Worm (Caenorhabditis elegans): ENCODE data around the gene ire-1.

ce11 chrII:8130792-8131191 lies 6.1 kb upstream of the ire-1 start:
- no peak for TF ChIP-seq mdt-29 (GFP tag; IDR thresholded peaks at IDR 0.05)
- no peak for TF ChIP-seq ceh-20 (GFP tag; IDR thresholded peaks at IDR 0.05)
- TF ChIP-seq fkh-10 (GFP tag; optimal IDR thresholded peaks at IDR 0.05): no peak
- TF ChIP-seq aly-2 (tag; optimal IDR thresholded peaks at IDR 0.05): no peak
- TF ChIP-seq F44E2.7 (GFP tag; IDR thresholded peaks at IDR 0.05): no peak
- no peak for TF ChIP-seq Y5F2A.4 (GFP tag; optimal IDR thresholded peaks at IDR 0.05)
- no peak for TF ChIP-seq ces-1 (GFP tag; optimal IDR thresholded peaks at IDR 0.05)
